Fruit fly (Drosophila melanogaster) whole organism, embryonic: ENCODE results near the gene dlg1.
A peak's percentile ranks its signal among the peaks of the same experiment; 100 is the strongest.

ENCODE experiments used
- Aef1 ChIP-seq: fragments of 200-800 bp; sonication (Bioruptor generic); IDR thresholded peaks from 3 replicates; pipeline ENCODE4 v1.3.6; 2022; ENCODE audit warnings: missing biosample characterization, missing genetic modification characterization
- CG11504 ChIP-seq: fragments of 200-800 bp; sonication (Bioruptor generic); optimal IDR thresholded peaks from 3 replicates; lab custom pipeline; 2019; ENCODE audit warnings: missing biosample characterization, mild to moderate bottlenecking, missing genetic modification characterization, moderate library complexity
- CG11696 ChIP-seq: fragments of 200-800 bp; sonication (Bioruptor generic); IDR thresholded peaks from 2 replicates; pipeline ENCODE4 v1.3.6; 2022; ENCODE audit warnings: missing biosample characterization, missing genetic modification characterization
- CG14014 ChIP-seq: fragments of 200-800 bp; sonication (Bioruptor generic); IDR thresholded peaks from 2 replicates; pipeline ENCODE4 v1.3.6; 2022; ENCODE audit warnings: missing biosample characterization, missing genetic modification characterization
- CG14667 ChIP-seq: fragments of 200-800 bp; sonication (Bioruptor generic); IDR thresholded peaks from 2 replicates; pipeline ENCODE4 v1.3.6; 2022; ENCODE audit warnings: missing biosample characterization, missing genetic modification characterization
- CG15514 ChIP-seq: fragments of 200-800 bp; sonication (Bioruptor generic); optimal IDR thresholded peaks from 3 replicates; lab custom pipeline; 2017; ENCODE audit warnings: missing biosample characterization, missing genetic modification characterization, mild to moderate bottlenecking, moderate library complexity, missing genetic modification reagents
- CG1647 ChIP-seq: fragments of 200-800 bp; sonication (Bioruptor generic); optimal IDR thresholded peaks from 3 replicates; lab custom pipeline; 2016; ENCODE audit warnings: missing biosample characterization, missing genetic modification characterization
- CG17359 ChIP-seq: fragments of 200-800 bp; sonication (Bioruptor generic); optimal IDR thresholded peaks from 3 replicates; lab custom pipeline; 2018; ENCODE audit warnings: missing biosample characterization, mild to moderate bottlenecking, missing genetic modification characterization, moderate library complexity
- CG18262 ChIP-seq: fragments of 200-800 bp; optimal IDR thresholded peaks from 3 replicates; lab custom pipeline; 2019; ENCODE audit warnings: missing biosample characterization, mild to moderate bottlenecking, missing genetic modification characterization, moderate library complexity
- CG4730 ChIP-seq: fragments of 200-800 bp; sonication (Bioruptor generic); IDR thresholded peaks from 2 replicates; pipeline ENCODE4 v1.3.6; 2022; ENCODE audit warnings: missing biosample characterization, missing genetic modification characterization
- CG5245 ChIP-seq: fragments of 200-800 bp; sonication (Bioruptor generic); optimal IDR thresholded peaks from 3 replicates; lab custom pipeline; 2016; ENCODE audit warnings: missing biosample characterization, missing genetic modification characterization
- CG6254 ChIP-seq: fragments of 200-800 bp; sonication (Bioruptor generic); optimal IDR thresholded peaks from 3 replicates; lab custom pipeline; 2017; ENCODE audit warnings: mild to moderate bottlenecking, missing biosample characterization, missing genetic modification reagents, missing genetic modification characterization
- CG6765 ChIP-seq: fragments of 200-800 bp; sonication (Bioruptor generic); optimal IDR thresholded peaks from 3 replicates; lab custom pipeline; 2017; ENCODE audit warnings: missing biosample characterization, mild to moderate bottlenecking, missing genetic modification characterization
- CG6791 ChIP-seq: fragments of 200-800 bp; sonication (Bioruptor generic); IDR thresholded peaks from 3 replicates; pipeline ENCODE4 v1.3.6; 2022; ENCODE audit warnings: missing biosample characterization, missing genetic modification characterization; ENCODE audit not compliant: partially characterized antibody
- CG7928 ChIP-seq: fragments of 200-800 bp; sonication (Bioruptor generic); optimal IDR thresholded peaks from 2 replicates; lab custom pipeline; 2017; ENCODE audit warnings: missing biosample characterization, mild to moderate bottlenecking, missing genetic modification characterization
- CG8765 ChIP-seq: fragments of 200-800 bp; sonication (Bioruptor generic); IDR thresholded peaks from 2 replicates; pipeline ENCODE4 v1.3.6; 2022; ENCODE audit warnings: missing biosample characterization, missing genetic modification characterization
- CG9609 ChIP-seq: fragments of 200-800 bp; sonication (Bioruptor generic); optimal IDR thresholded peaks from 3 replicates; lab custom pipeline; 2016; ENCODE audit warnings: missing biosample characterization, missing genetic modification characterization
- Camta ChIP-seq: fragments of 200-800 bp; sonication (Bioruptor generic); optimal IDR thresholded peaks from 2 replicates; lab custom pipeline; 2016; ENCODE audit warnings: missing biosample characterization, missing genetic modification characterization
- Dref ChIP-seq: fragments of 200-800 bp; sonication (Bioruptor generic); IDR thresholded peaks from 2 replicates; pipeline ENCODE4 v1.3.6; 2022; ENCODE audit warnings: missing biosample characterization, missing genetic modification characterization
- E2f2 ChIP-seq: fragments of 200-800 bp; sonication (Bioruptor generic); IDR thresholded peaks from 2 replicates; pipeline ENCODE4 v1.3.6; 2022; ENCODE audit warnings: missing biosample characterization, missing genetic modification characterization
- GATAe ChIP-seq: fragments of 200-800 bp; sonication (Bioruptor generic); conservative IDR thresholded peaks from 2 replicates; pipeline ENCODE4 v1.3.6; 2022; ENCODE audit warnings: missing biosample characterization, missing genetic modification characterization
- HLHmδ ChIP-seq: fragments of 200-800 bp; sonication (Bioruptor generic); optimal IDR thresholded peaks from 2 replicates; lab custom pipeline; 2018; ENCODE audit warnings: missing biosample characterization, mild to moderate bottlenecking, missing genetic modification characterization, moderate library complexity
- Hand ChIP-seq: fragments of 200-800 bp; sonication (Bioruptor generic); optimal IDR thresholded peaks from 2 replicates; lab custom pipeline; 2017; ENCODE audit warnings: mild to moderate bottlenecking, missing biosample characterization, missing genetic modification reagents, missing genetic modification characterization
- PHDP ChIP-seq: fragments of 200-800 bp; sonication (Bioruptor generic); optimal IDR thresholded peaks from 3 replicates; lab custom pipeline; 2018; ENCODE audit warnings: missing biosample characterization, mild to moderate bottlenecking, missing genetic modification characterization, moderate library complexity
- Ssrp ChIP-seq: fragments of 200-800 bp; sonication (Bioruptor generic); optimal IDR thresholded peaks from 2 replicates; lab custom pipeline; 2018; ENCODE audit warnings: missing biosample characterization, mild to moderate bottlenecking, missing genetic modification characterization, moderate library complexity
- Taf1 ChIP-seq: fragments of 200-800 bp; sonication (Bioruptor generic); IDR thresholded peaks from 2 replicates; pipeline ENCODE4 v1.3.6; 2022; ENCODE audit warnings: missing biosample characterization, missing genetic modification characterization
- Trl ChIP-seq, 3 experiments: fragments of >200 bp in 2 of 3; fragments of 200-800 bp in 1 of 3; sonication (Bioruptor generic) in 1 of 3; optimal IDR thresholded peaks; 2 replicates in 1 of 3; 3 replicates in 2 of 3; lab custom pipeline; 2016 to 2017; ENCODE audit warnings: missing biosample characterization in 1 of 3, missing genetic modification characterization in 1 of 3
- Usf ChIP-seq: fragments of 200-800 bp; sonication (Bioruptor generic); optimal IDR thresholded peaks from 2 replicates; lab custom pipeline; 2017; ENCODE audit warnings: missing genotype, missing biosample characterization, missing genetic modification characterization
- YL-1 ChIP-seq: fragments of 200-800 bp; sonication (Bioruptor generic); optimal IDR thresholded peaks from 3 replicates; lab custom pipeline; 2017; ENCODE audit warnings: missing biosample characterization, mild to moderate bottlenecking, missing genetic modification characterization
- amos ChIP-seq: fragments of 200-800 bp; sonication (Bioruptor generic); IDR thresholded peaks from 2 replicates; pipeline ENCODE4 v1.3.6; 2022; ENCODE audit warnings: missing biosample characterization, missing genetic modification characterization; ENCODE audit not compliant: partially characterized antibody
- bowl ChIP-seq: fragments of 200-800 bp; sonication (Bioruptor generic); IDR thresholded peaks from 2 replicates; pipeline ENCODE4 v1.3.6; 2022; ENCODE audit warnings: missing biosample characterization, missing genetic modification characterization
- bsh ChIP-seq, 2 experiments: fragments of 200-800 bp; sonication (Bioruptor generic); optimal IDR thresholded peaks; 2 replicates each; lab custom pipeline; 2017 to 2018; ENCODE audit warnings: mild to moderate bottlenecking in 2 of 2, missing biosample characterization in 2 of 2, missing genetic modification characterization in 2 of 2, moderate library complexity in 1 of 2
- cas ChIP-seq: fragments of 200-800 bp; sonication (Bioruptor generic); IDR thresholded peaks from 2 replicates; pipeline ENCODE4 v1.3.6; 2022; ENCODE audit warnings: missing biosample characterization, missing genetic modification characterization
- chinmo ChIP-seq: fragments of 200-800 bp; sonication (Bioruptor generic); IDR thresholded peaks from 4 replicates; pipeline ENCODE4 v1.3.6; 2022; ENCODE audit warnings: missing biosample characterization, missing genetic modification characterization; ENCODE audit not compliant: partially characterized antibody
- crol ChIP-seq: fragments of 200-800 bp; sonication (Bioruptor generic); IDR thresholded peaks from 2 replicates; pipeline ENCODE4 v1.3.6; 2022; ENCODE audit warnings: missing biosample characterization, missing genetic modification characterization
- eve ChIP-seq, 2 experiments: fragments of >200 bp; optimal IDR thresholded peaks; 2 replicates each; lab custom pipeline; 2017; ENCODE audit warnings: missing biosample characterization in 2 of 2, missing genetic modification characterization in 2 of 2
- fd64A ChIP-seq: fragments of 200-800 bp; sonication (Bioruptor generic); optimal IDR thresholded peaks from 3 replicates; lab custom pipeline; 2018; ENCODE audit warnings: missing biosample characterization, mild to moderate bottlenecking, missing genetic modification characterization
- klu ChIP-seq: fragments of 200-800 bp; sonication (Bioruptor generic); IDR thresholded peaks from 2 replicates; pipeline ENCODE4 v1.3.6; 2022; ENCODE audit warnings: missing biosample characterization, missing genetic modification characterization
- maf-S ChIP-seq: fragments of 200-800 bp; sonication (Bioruptor generic); optimal IDR thresholded peaks from 2 replicates; lab custom pipeline; 2016; ENCODE audit warnings: missing biosample characterization, missing genetic modification characterization
- mam ChIP-seq: fragments of 200-800 bp; sonication (Bioruptor generic); optimal IDR thresholded peaks from 3 replicates; lab custom pipeline; 2016; ENCODE audit warnings: missing biosample characterization, missing genetic modification characterization
- otp ChIP-seq: fragments of 200-800 bp; sonication (Bioruptor generic); IDR thresholded peaks from 3 replicates; pipeline ENCODE4, ENCODE4 v1.3.6; 2022; ENCODE audit warnings: missing biosample characterization, missing genetic modification characterization
- sc ChIP-seq, 3 experiments: fragments of >200 bp in 2 of 3; fragments of 200-800 bp in 1 of 3; sonication (Bioruptor generic) in 1 of 3; optimal IDR thresholded peaks; 2 replicates in 2 of 3; 3 replicates in 1 of 3; lab custom pipeline; 2017; ENCODE audit warnings: mild to moderate bottlenecking in 1 of 3, missing biosample characterization in 1 of 3, missing genetic modification characterization in 1 of 3, missing genetic modification reagents in 1 of 3
- sens ChIP-seq: fragments of 200-800 bp; sonication (Bioruptor generic); peaks from one replicate; lab custom pipeline; 2016; ENCODE audit warnings: missing biosample characterization, missing genetic modification characterization
- sens-2 ChIP-seq: fragments of 200-800 bp; sonication (Bioruptor generic); IDR thresholded peaks from 2 replicates; pipeline ENCODE4 v1.3.6; 2022; ENCODE audit warnings: missing biosample characterization, missing genetic modification characterization
- sim ChIP-seq: fragments of 200-800 bp; sonication (Bioruptor generic); IDR thresholded peaks from 2 replicates; pipeline ENCODE4 v1.3.6; 2022; ENCODE audit warnings: missing biosample characterization, missing genetic modification characterization
- stc ChIP-seq: fragments of 200-800 bp; sonication (Bioruptor generic); IDR thresholded peaks from 2 replicates; pipeline ENCODE4 v1.3.6; 2022; ENCODE audit warnings: missing biosample characterization, missing genetic modification characterization
- ttk ChIP-seq: fragments of 200-800 bp; sonication (Bioruptor generic); IDR thresholded peaks from 2 replicates; pipeline ENCODE4 v2.1.2; 2022; ENCODE audit warnings: missing biosample characterization, missing genetic modification characterization
- tup ChIP-seq: fragments of 200-800 bp; sonication (Bioruptor generic); optimal IDR thresholded peaks from 2 replicates; lab custom pipeline; 2016; ENCODE audit warnings: missing biosample characterization, mild to moderate bottlenecking, missing genetic modification characterization, moderate library complexity

Gene dlg1

DNA sequence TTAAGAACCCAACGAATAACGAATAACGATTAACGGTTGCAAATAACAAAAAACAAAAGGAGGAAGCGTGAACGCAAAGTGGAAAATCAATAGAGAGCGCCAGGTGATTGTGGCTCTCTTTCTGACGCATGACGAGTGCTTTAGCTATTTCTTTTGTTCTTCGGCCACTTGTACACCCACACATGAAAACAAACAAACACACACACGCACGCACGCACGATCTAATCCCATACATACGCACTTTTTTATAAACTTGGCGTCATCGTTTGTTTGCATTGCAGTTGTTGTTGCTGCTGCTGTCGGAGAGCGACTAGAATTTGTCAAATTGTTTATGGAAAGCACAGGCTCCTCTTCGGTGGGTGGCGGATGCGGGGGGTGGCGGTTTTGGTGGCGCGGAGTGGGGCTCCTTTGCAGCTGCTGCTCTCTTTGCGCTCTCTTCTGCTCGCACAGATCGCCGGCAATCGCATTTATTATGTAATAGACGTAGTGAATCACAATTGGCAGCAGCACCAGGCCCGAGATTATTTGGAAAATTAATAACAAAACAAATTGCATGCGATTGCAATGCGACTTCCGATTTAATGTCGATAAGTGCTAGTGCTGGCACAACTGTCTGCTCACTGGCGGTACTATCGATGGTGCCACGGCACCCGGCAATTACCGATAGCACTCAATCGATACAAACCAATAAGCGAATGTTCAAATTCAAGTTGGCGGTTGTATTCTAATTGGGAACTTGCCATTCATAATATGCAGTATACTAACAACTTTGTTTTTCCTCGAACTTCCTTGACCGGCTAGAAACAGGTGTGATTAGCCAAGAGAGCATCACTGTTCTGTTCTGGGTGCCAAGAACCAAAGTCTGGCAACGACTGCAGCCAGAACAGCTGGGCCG, 30.2 kb upstream of the dlg1 start (continued):
- TF ChIP-seq YL-1 (GFP tag; lab: Kevin White, UChicago) (peak; percentile 46), sens (GFP tag; lab: Kevin White, UChicago) (peak; percentile 88), E2f2 (GFP tag; lab: Robert Waterston, UW) (peak; percentile 74), chinmo (GFP tag; lab: Robert Waterston, UW) (peak; percentile 92; the same call in 3 of the 4 replicates), Aef1 (no peak; the same call in 2 of the 3 replicates), Camta (GFP tag; lab: Kevin White, UChicago) (no peak), crol (GFP tag; lab: Robert Waterston, UW) (peak; percentile 92), eve (GFP tag; optimal IDR thresholded peaks at IDR 0.05; lab: Kevin White, UChicago) (no peak), Ssrp (tag; lab: Kevin White, UChicago) (no peak), CG11504 (tag; lab: Kevin White, UChicago) (peak; percentile 48), sens-2 (GFP tag; lab: Robert Waterston, UW) (no peak), CG6254 (GFP tag; lab: Kevin White, UChicago) (no peak), CG8765 (GFP tag; lab: Robert Waterston, UW) (no peak), amos (GFP tag; lab: Robert Waterston, UW) (peak; percentile 91), HLHmδ (GFP tag; lab: Kevin White, UChicago) (no peak), CG7928 (peak; percentile 19), CG4730 (GFP tag; lab: Robert Waterston, UW) (no peak), klu (GFP tag; lab: Robert Waterston, UW) (no peak), bowl (GFP tag; lab: Robert Waterston, UW) (no peak), fd64A (GFP tag; lab: Kevin White, UChicago) (no peak), otp (no peak), mam (GFP tag; lab: Kevin White, UChicago) (peak; percentile 68), CG9609 (GFP tag; lab: Kevin White, UChicago) (peak; percentile 39), CG15514 (GFP tag; lab: Kevin White, UChicago) (peak; percentile 78), stc (GFP tag; lab: Robert Waterston, UW) (no peak), CG18262 (tag; lab: Kevin White, UChicago) (no peak), ttk (GFP tag; lab: Robert Waterston, UW) (no peak), Usf (no peak), CG14667 (GFP tag; lab: Robert Waterston, UW) (no peak), Hand (GFP tag; lab: Kevin White, UChicago) (no peak), tup (GFP tag; lab: Kevin White, UChicago) (no peak), CG6765 (GFP tag; lab: Kevin White, UChicago) (no peak), Trl (optimal IDR thresholded peaks at IDR 0.05; lab: Kevin White, UChicago) (peak in 1 of 2 experiments; percentile 72), Trl (GFP tag; optimal IDR thresholded peaks at IDR 0.05; lab: Kevin White, UChicago) (peak; percentile 42), CG1647 (peak; percentile 37), PHDP (no peak), sim (GFP tag; lab: Robert Waterston, UW) (no peak), CG6791 (GFP tag; lab: Robert Waterston, UW) (peak; percentile 86), maf-S (GFP tag; lab: Kevin White, UChicago) (peak; percentile 33), Taf1 (GFP tag; lab: Robert Waterston, UW) (no peak), CG17359 (tag; lab: Kevin White, UChicago) (no peak), GATAe (no peak), bsh (GFP tag; optimal IDR thresholded peaks at IDR 0.05; lab: Kevin White, UChicago) (peak in 1 of 2 experiments; percentile 9), cas (GFP tag; lab: Robert Waterston, UW) (no peak), Dref (GFP tag; lab: Robert Waterston, UW) (peak; percentile 87), CG5245 (GFP tag; lab: Kevin White, UChicago) (no peak), CG11696 (GFP tag; lab: Robert Waterston, UW) (no peak), CG14014 (GFP tag; lab: Robert Waterston, UW) (0 out of 2 replicates have a peak, but pooled peaks have one; percentile 19), sc (optimal IDR thresholded peaks at IDR 0.05; lab: Kevin White, UChicago) (no peak), sc (GFP tag; optimal IDR thresholded peaks at IDR 0.05; lab: Kevin White, UChicago) (no peak)
